Worm (Caenorhabditis elegans): ENCODE measurements around the gene Y66D12A.16.

- TF ChIP-seq B0336.3 (GFP tag; IDR thresholded peaks at IDR 0.05) (no peak), ccch-3 (GFP tag; optimal IDR thresholded peaks at IDR 0.05) (no peak)
These were observed 13.2 kb upstream of the Y66D12A.16 start for ce11 chrIII:11510120-11510519.
